Fruit fly (Drosophila melanogaster): ENCODE data around the gene Fkbp39.

The Fkbp39 gene

dm6 chr3R:15379071-15379470 lies 46.1 kb upstream of the Fkbp39 start (continued):
- TF ChIP-seq nerfin-1 (tag; optimal IDR thresholded peaks at IDR 0.05) (peak; percentile 51), bowl (GFP tag; IDR thresholded peaks at IDR 0.05) (no peak), CG2712 (tag; optimal IDR thresholded peaks at IDR 0.05) (no peak), Dfd (GFP tag; optimal IDR thresholded peaks at IDR 0.05) (no peak), CG7271 (tag; optimal IDR thresholded peaks at IDR 0.05) (no peak), CG4360 (GFP tag; IDR thresholded peaks at IDR 0.05) (peak; percentile 75), CG8089 (GFP tag; optimal IDR thresholded peaks at IDR 0.05) (no peak), repo (GFP tag; optimal IDR thresholded peaks at IDR 0.05) (no peak), z (GFP tag; IDR thresholded peaks at IDR 0.05) (peak; percentile 50; the same call in 1 of the 3 replicates), Usf (GFP tag; optimal IDR thresholded peaks at IDR 0.05) (no peak), H15 (GFP tag; IDR thresholded peaks at IDR 0.05) (no peak), ttk (GFP tag; IDR thresholded peaks at IDR 0.05) (no peak), CG6791 (GFP tag; IDR thresholded peaks at IDR 0.05; ENCODE audit: partially characterized antibody) (peak; percentile 46; the same call in 1 of the 3 replicates), CoRest (tag; optimal IDR thresholded peaks at IDR 0.05) (no peak), gt (GFP tag; IDR thresholded peaks at IDR 0.05) (no peak), Oaz (GFP tag; IDR thresholded peaks at IDR 0.05) (no peak), croc (GFP tag; conservative IDR thresholded peaks at IDR 0.05) (no peak), run (tag; optimal IDR thresholded peaks at IDR 0.05) (no peak), Hr3 (GFP tag; optimal IDR thresholded peaks at IDR 0.05) (no peak), cg (GFP tag; optimal IDR thresholded peaks at IDR 0.05) (peak; percentile 64), gro (GFP tag; optimal IDR thresholded peaks at IDR 0.05) (no peak), fu2 (GFP tag; optimal IDR thresholded peaks at IDR 0.05) (no peak), CG8478 (optimal IDR thresholded peaks at IDR 0.05) (peak; percentile 90), onecut (GFP tag; IDR thresholded peaks at IDR 0.05) (peak; percentile 58), gcm (GFP tag; optimal IDR thresholded peaks at IDR 0.05) (no peak), ci (GFP tag; IDR thresholded peaks at IDR 0.05) (no peak), CG6854 (GFP tag; optimal IDR thresholded peaks at IDR 0.05) (no peak), CG1832 (GFP tag; optimal IDR thresholded peaks at IDR 0.05) (peak; percentile 69), eve (GFP tag; optimal IDR thresholded peaks at IDR 0.05) (no peak), CG4424 (GFP tag; optimal IDR thresholded peaks at IDR 0.05) (no peak), CG10565 (GFP tag; optimal IDR thresholded peaks at IDR 0.05) (no peak), knrl (GFP tag; IDR thresholded peaks at IDR 0.05; ENCODE audit: partially characterized antibody) (no peak), NK7.1 (GFP tag; optimal IDR thresholded peaks at IDR 0.05) (no peak), kni (GFP tag; optimal IDR thresholded peaks at IDR 0.05) (peak; percentile 47), CG8765 (GFP tag; IDR thresholded peaks at IDR 0.05) (no peak), cato (GFP tag; optimal IDR thresholded peaks at IDR 0.05; ENCODE audit: borderline replicate concordance) (no peak), bigmax (GFP tag; optimal IDR thresholded peaks at IDR 0.05) (no peak), ewg (GFP tag; optimal IDR thresholded peaks at IDR 0.05) (peak; percentile 93), Mrtf (GFP tag; IDR thresholded peaks at IDR 0.05) (no peak), CTCF (GFP tag; optimal IDR thresholded peaks at IDR 0.05) (no peak), sna (GFP tag; IDR thresholded peaks at IDR 0.05; ENCODE audit: partially characterized antibody) (no peak), ham (GFP tag; IDR thresholded peaks at IDR 0.05) (no peak), grau (tag; optimal IDR thresholded peaks at IDR 0.05) (no peak), tll (GFP tag; optimal IDR thresholded peaks at IDR 0.05) (no peak), CG34376 (GFP tag; optimal IDR thresholded peaks at IDR 0.05) (no peak), Dll (GFP tag; IDR thresholded peaks at IDR 0.05; ENCODE audit: partially characterized antibody) (no peak), amos (GFP tag; IDR thresholded peaks at IDR 0.05; ENCODE audit: partially characterized antibody) (no peak), chinmo (GFP tag; IDR thresholded peaks at IDR 0.05; ENCODE audit: partially characterized antibody) (0 out of 4 replicates have a peak, but pooled peaks have one; percentile 58), CG10321 (GFP tag; IDR thresholded peaks at IDR 0.05) (peak; percentile 91), Dbx (GFP tag; IDR thresholded peaks at IDR 0.05) (no peak), stwl (tag; optimal IDR thresholded peaks at IDR 0.05) (peak; percentile 48), CG4854 (GFP tag; optimal IDR thresholded peaks at IDR 0.05) (no peak)

Data from whole organism, embryonic.